In genomic region chrX:10568385-10569149, ce11 we compare ENCODE assay signal across 4 worm cellular contexts.
TF ChIP-seq lines count a peak whose summit lies in the region.

No protein-coding gene starts in this region.

TF ChIP-seq in whole organism, L2 larva, 48 proteins besides CTCF, POLR2A, EP300 and RAD21 (continued from another document):
- no peak for TF ChIP-seq aly-2 (tag; optimal IDR thresholded peaks at IDR 0.05; lab: Kevin White, UChicago)
- peak; percentile 8 for TF ChIP-seq mbf-1 (tag; optimal IDR thresholded peaks at IDR 0.05; lab: Kevin White, UChicago)
- peak; percentile 75 for TF ChIP-seq nhr-10 (tag; optimal IDR thresholded peaks at IDR 0.05; lab: Kevin White, UChicago)
- no peak for TF ChIP-seq nhr-23 (tag; optimal IDR thresholded peaks at IDR 0.05; lab: Kevin White, UChicago)
- TF ChIP-seq nhr-77 (tag; optimal IDR thresholded peaks at IDR 0.05; lab: Kevin White, UChicago), result peak; percentile 28
- peak; percentile 95 for TF ChIP-seq sma-9 (GFP tag; optimal IDR thresholded peaks at IDR 0.05; lab: Kevin White, UChicago)
- TF ChIP-seq sma-9 (tag; optimal IDR thresholded peaks at IDR 0.05; lab: Kevin White, UChicago), result no peak
- peak; percentile 88 for TF ChIP-seq lin-13 (GFP tag; optimal IDR thresholded peaks at IDR 0.05; lab: Kevin White, UChicago)
- TF ChIP-seq zag-1 (tag; optimal IDR thresholded peaks at IDR 0.05; lab: Kevin White, UChicago), result peak; percentile 84
- TF ChIP-seq lsy-2 (tag; optimal IDR thresholded peaks at IDR 0.05; lab: Kevin White, UChicago), result peak; percentile 64 to 88
- TF ChIP-seq peb-1 (tag; optimal IDR thresholded peaks at IDR 0.05; lab: Kevin White, UChicago), result peak; percentile 96
- peak; percentile 78 for TF ChIP-seq unc-39 (tag; optimal IDR thresholded peaks at IDR 0.05; lab: Kevin White, UChicago)
- no peak for TF ChIP-seq elt-3 (tag; optimal IDR thresholded peaks at IDR 0.05; lab: Kevin White, UChicago)
- TF ChIP-seq mdl-1 (tag; optimal IDR thresholded peaks at IDR 0.05; lab: Kevin White, UChicago), result peak; percentile 86 to 98
- TF ChIP-seq egl-27 (tag; optimal IDR thresholded peaks at IDR 0.05; lab: Kevin White, UChicago), result peak; percentile 93
- peak; percentile 89 for TF ChIP-seq nhr-6 (tag; optimal IDR thresholded peaks at IDR 0.05; lab: Kevin White, UChicago)
- TF ChIP-seq unc-55 (GFP tag; optimal IDR thresholded peaks at IDR 0.05; lab: Kevin White, UChicago), result peak; percentile 94
- TF ChIP-seq sma-3 (GFP tag; optimal IDR thresholded peaks at IDR 0.05; lab: Kevin White, UChicago), result peak; percentile 96
- peak; percentile 41 for TF ChIP-seq ceh-82 (tag; optimal IDR thresholded peaks at IDR 0.05; lab: Kevin White, UChicago)
- no peak for TF ChIP-seq nhr-12 (tag; optimal IDR thresholded peaks at IDR 0.05; lab: Kevin White, UChicago)
- peak; percentile 59 for TF ChIP-seq snpc-4 (tag; optimal IDR thresholded peaks at IDR 0.05; lab: Kevin White, UChicago)
- TF ChIP-seq gmeb-1 (tag; optimal IDR thresholded peaks at IDR 0.05; lab: Kevin White, UChicago), result peak; percentile 67
- no peak for TF ChIP-seq dmd-4 (tag; optimal IDR thresholded peaks at IDR 0.05; lab: Kevin White, UChicago)
- TF ChIP-seq nhr-25 (tag; optimal IDR thresholded peaks at IDR 0.05; lab: Kevin White, UChicago), result peak; percentile 93
- peak; percentile 81 for TF ChIP-seq ztf-11 (tag; optimal IDR thresholded peaks at IDR 0.05; lab: Kevin White, UChicago)
- TF ChIP-seq R02D3.7 (tag; optimal IDR thresholded peaks at IDR 0.05; lab: Kevin White, UChicago), result no peak

TF ChIP-seq in whole organism, L4 larva, 104 proteins besides CTCF, POLR2A, EP300 and RAD21 (continued from another document and continues in another):
- 0 out of 2 replicates have a peak, but pooled peaks have one; percentile 46 for TF ChIP-seq Y105C5A.15 (GFP tag; IDR thresholded peaks at IDR 0.05; lab: Robert Waterston, UW)
- TF ChIP-seq daf-8 (GFP tag; IDR thresholded peaks at IDR 0.05; lab: Robert Waterston, UW), result 0 out of 2 replicates have a peak, but pooled peaks have one; percentile 22
- TF ChIP-seq tra-1 (GFP tag; IDR thresholded peaks at IDR 0.05; lab: Robert Waterston, UW), result peak; percentile 50
- peak; percentile 32 for TF ChIP-seq nhr-25 (tag; optimal IDR thresholded peaks at IDR 0.05; lab: Kevin White, UChicago; ENCODE audit: borderline replicate concordance, insufficient read depth)
- no peak for TF ChIP-seq egl-27 (tag; optimal IDR thresholded peaks at IDR 0.05; lab: Kevin White, UChicago)
- peak; percentile 89 for TF ChIP-seq nhr-28 (tag; optimal IDR thresholded peaks at IDR 0.05; lab: Kevin White, UChicago)
- no peak for TF ChIP-seq ztf-11 (tag; optimal IDR thresholded peaks at IDR 0.05; lab: Kevin White, UChicago)
- TF ChIP-seq sdz-12 (GFP tag; optimal IDR thresholded peaks at IDR 0.05; lab: Kevin White, UChicago), result no peak
- peak; percentile 95 for TF ChIP-seq nhr-48 (tag; optimal IDR thresholded peaks at IDR 0.05; lab: Kevin White, UChicago)
- TF ChIP-seq daf-16 (GFP tag; optimal IDR thresholded peaks at IDR 0.05; lab: Kevin White, UChicago), result peak; percentile 54
- peak; percentile 86 for TF ChIP-seq daf-16 (tag; optimal IDR thresholded peaks at IDR 0.05; lab: Kevin White, UChicago)
- no peak for TF ChIP-seq lim-7 (GFP tag; IDR thresholded peaks at IDR 0.05; lab: Robert Waterston, UW)
- TF ChIP-seq duxl-1 (tag; optimal IDR thresholded peaks at IDR 0.05; lab: Kevin White, UChicago; ENCODE audit: poor library complexity), result peak; percentile 4
- TF ChIP-seq F10B5.3 (tag; optimal IDR thresholded peaks at IDR 0.05; lab: Kevin White, UChicago), result peak; percentile 84
- TF ChIP-seq spr-1 (tag; optimal IDR thresholded peaks at IDR 0.05; lab: Kevin White, UChicago), result peak; percentile 91
- TF ChIP-seq saeg-2 (GFP tag; IDR thresholded peaks at IDR 0.05; lab: Robert Waterston, UW), result peak; percentile 73
- TF ChIP-seq nhr-42 (GFP tag; IDR thresholded peaks at IDR 0.05; lab: Robert Waterston, UW), result peak; percentile 61
- no peak for TF ChIP-seq Y5F2A.4 (GFP tag; optimal IDR thresholded peaks at IDR 0.05; lab: Kevin White, UChicago)
- TF ChIP-seq gei-8 (GFP tag; optimal IDR thresholded peaks at IDR 0.05; lab: Kevin White, UChicago), result peak; percentile 85
- 0 out of 2 replicates have a peak, but pooled peaks have one; percentile 7 for TF ChIP-seq tag-97 (GFP tag; IDR thresholded peaks at IDR 0.05; lab: Robert Waterston, UW)
- no peak for TF ChIP-seq Y48G9A.11 (GFP tag; IDR thresholded peaks at IDR 0.05; lab: Robert Waterston, UW)
- TF ChIP-seq daf-12 (tag; optimal IDR thresholded peaks at IDR 0.05; lab: Kevin White, UChicago), result no peak
- TF ChIP-seq nhr-6 (tag; optimal IDR thresholded peaks at IDR 0.05; lab: Kevin White, UChicago), result peak; percentile 90
- TF ChIP-seq nhr-102 (tag; optimal IDR thresholded peaks at IDR 0.05; lab: Kevin White, UChicago), result peak; percentile 80
- TF ChIP-seq nhr-76 (tag; optimal IDR thresholded peaks at IDR 0.05; lab: Kevin White, UChicago), result no peak
- TF ChIP-seq aly-2 (tag; optimal IDR thresholded peaks at IDR 0.05; lab: Kevin White, UChicago), result no peak
- peak; percentile 97 for TF ChIP-seq dve-1 (tag; optimal IDR thresholded peaks at IDR 0.05; lab: Kevin White, UChicago; ENCODE audit: insufficient read depth)
- no peak for TF ChIP-seq fos-1 (tag; optimal IDR thresholded peaks at IDR 0.05; lab: Kevin White, UChicago)
- peak; percentile 70 to 81 for TF ChIP-seq hif-1 (tag; optimal IDR thresholded peaks at IDR 0.05; lab: Kevin White, UChicago)
- no peak for TF ChIP-seq unc-130 (GFP tag; optimal IDR thresholded peaks at IDR 0.05; lab: Kevin White, UChicago)
- peak; percentile 68 for TF ChIP-seq nhr-11 (tag; optimal IDR thresholded peaks at IDR 0.05; lab: Kevin White, UChicago)
- peak; percentile 95 to 98 for TF ChIP-seq mdl-1 (tag; optimal IDR thresholded peaks at IDR 0.05; lab: Kevin White, UChicago)
- peak; percentile 56 for TF ChIP-seq ces-1 (GFP tag; optimal IDR thresholded peaks at IDR 0.05; lab: Kevin White, UChicago)
- peak; percentile 98 for TF ChIP-seq set-16 (GFP tag; IDR thresholded peaks at IDR 0.05; lab: Robert Waterston, UW)
- TF ChIP-seq lin-15B (tag; optimal IDR thresholded peaks at IDR 0.05; lab: Kevin White, UChicago), result no peak
- TF ChIP-seq fkh-10 (GFP tag; optimal IDR thresholded peaks at IDR 0.05; lab: Kevin White, UChicago), result peak; percentile 22

TF ChIP-seq in whole organism, late embryonic, 69 proteins besides CTCF, POLR2A, EP300 and RAD21 (continued from another document and continues in another):
- TF ChIP-seq sox-2 (GFP tag; IDR thresholded peaks at IDR 0.05; lab: Robert Waterston, UW) (peak; percentile 2; the same call in 1 of the 2 replicates), ztf-16 (tag; optimal IDR thresholded peaks at IDR 0.05; lab: Kevin White, UChicago) (peak; percentile 67), ets-4 (tag; optimal IDR thresholded peaks at IDR 0.05; lab: Kevin White, UChicago) (peak; percentile 21), mec-3 (tag; optimal IDR thresholded peaks at IDR 0.05; lab: Kevin White, UChicago; ENCODE audit: borderline replicate concordance) (peak; percentile 36), unc-86 (tag; optimal IDR thresholded peaks at IDR 0.05; lab: Kevin White, UChicago) (peak; percentile 7), nhr-232 (tag; optimal IDR thresholded peaks at IDR 0.05; lab: Kevin White, UChicago) (peak; percentile 60), ceh-19 (GFP tag; optimal IDR thresholded peaks at IDR 0.05; lab: Kevin White, UChicago) (peak; percentile 57), pat-9 (tag; optimal IDR thresholded peaks at IDR 0.05; lab: Kevin White, UChicago) (no peak), dve-1 (tag; optimal IDR thresholded peaks at IDR 0.05; lab: Kevin White, UChicago) (peak; percentile 50), nhr-11 (tag; optimal IDR thresholded peaks at IDR 0.05; lab: Kevin White, UChicago) (no peak), madf-2 (tag; optimal IDR thresholded peaks at IDR 0.05; lab: Kevin White, UChicago) (peak; percentile 66), T23F11.4 (GFP tag; optimal IDR thresholded peaks at IDR 0.05; lab: Kevin White, UChicago) (no peak), pros-1 (tag; optimal IDR thresholded peaks at IDR 0.05; lab: Kevin White, UChicago) (peak; percentile 99), hlh-13 (GFP tag; optimal IDR thresholded peaks at IDR 0.05; lab: Kevin White, UChicago) (no peak), gmeb-2 (tag; optimal IDR thresholded peaks at IDR 0.05; lab: Kevin White, UChicago) (no peak), sdc-2 (tag; optimal IDR thresholded peaks at IDR 0.05; lab: Kevin White, UChicago) (peak; percentile 88), ttx-3 (tag; optimal IDR thresholded peaks at IDR 0.05; lab: Kevin White, UChicago) (peak; percentile 65), hlh-30 (tag; optimal IDR thresholded peaks at IDR 0.05; lab: Kevin White, UChicago; ENCODE audit: insufficient read depth) (peak; percentile 96), unc-3 (GFP tag; conservative IDR thresholded peaks at IDR 0.05; lab: Robert Waterston, UW) (no peak), unc-3 (tag; optimal IDR thresholded peaks at IDR 0.05; lab: Kevin White, UChicago) (peak; percentile 65), syd-9 (tag; optimal IDR thresholded peaks at IDR 0.05; lab: Kevin White, UChicago) (peak; percentile 85), ceh-18 (tag; optimal IDR thresholded peaks at IDR 0.05; lab: Kevin White, UChicago) (peak; percentile 98), ceh-2 (tag; optimal IDR thresholded peaks at IDR 0.05; lab: Kevin White, UChicago) (peak; percentile 73), unc-55 (GFP tag; optimal IDR thresholded peaks at IDR 0.05; lab: Kevin White, UChicago) (peak; percentile 92), elt-2 (tag; optimal IDR thresholded peaks at IDR 0.05; lab: Kevin White, UChicago) (peak; percentile 65), fkh-6 (tag; optimal IDR thresholded peaks at IDR 0.05; lab: Kevin White, UChicago) (peak; percentile 44), pag-3 (tag; optimal IDR thresholded peaks at IDR 0.05; lab: Kevin White, UChicago; ENCODE audit: borderline replicate concordance) (no peak), eyg-1 (tag; optimal IDR thresholded peaks at IDR 0.05; lab: Kevin White, UChicago) (peak; percentile 63), sox-4 (tag; optimal IDR thresholded peaks at IDR 0.05; lab: Kevin White, UChicago) (no peak), ceh-6 (GFP tag; optimal IDR thresholded peaks at IDR 0.05; lab: Kevin White, UChicago) (peak; percentile 55), C38D4.7 (GFP tag; optimal IDR thresholded peaks at IDR 0.05; lab: Kevin White, UChicago) (peak; percentile 23), tbx-7 (tag; optimal IDR thresholded peaks at IDR 0.05; lab: Kevin White, UChicago) (peak; percentile 19), pqm-1 (tag; optimal IDR thresholded peaks at IDR 0.05; lab: Kevin White, UChicago) (peak; percentile 60), K02D7.2 (tag; optimal IDR thresholded peaks at IDR 0.05; lab: Kevin White, UChicago) (no peak), hlh-15 (tag; optimal IDR thresholded peaks at IDR 0.05; lab: Kevin White, UChicago) (no peak), fax-1 (tag; optimal IDR thresholded peaks at IDR 0.05; lab: Kevin White, UChicago) (peak; percentile 35), C08G9.2 (tag; optimal IDR thresholded peaks at IDR 0.05; lab: Kevin White, UChicago) (peak; percentile 56), tbx-2 (tag; optimal IDR thresholded peaks at IDR 0.05; lab: Kevin White, UChicago) (peak; percentile 95), ceh-30 (tag; optimal IDR thresholded peaks at IDR 0.05; lab: Kevin White, UChicago) (peak; percentile 79)

TF ChIP-seq in whole organism, mixed stage, embryonic, 35 proteins besides CTCF, POLR2A, EP300 and RAD21 (continued from another document):
- peak; percentile 93 for TF ChIP-seq ces-1 (GFP tag; optimal IDR thresholded peaks at IDR 0.05; lab: Kevin White, UChicago)
- peak; percentile 100 for TF ChIP-seq ham-2 (GFP tag; optimal IDR thresholded peaks at IDR 0.05; lab: Kevin White, UChicago)
- TF ChIP-seq nhr-237 (tag; optimal IDR thresholded peaks at IDR 0.05; lab: Kevin White, UChicago), result peak; percentile 90
- TF ChIP-seq nhr-76 (tag; optimal IDR thresholded peaks at IDR 0.05; lab: Kevin White, UChicago), result peak; percentile 46
- TF ChIP-seq M03D4.4 (tag; optimal IDR thresholded peaks at IDR 0.05; lab: Kevin White, UChicago), result peak; percentile 77
- TF ChIP-seq nhr-2 (tag; optimal IDR thresholded peaks at IDR 0.05; lab: Kevin White, UChicago), result peak; percentile 77
